Fruit fly (Drosophila melanogaster): ENCODE measurements around the gene Sptr.

The Sptr gene

DNA sequence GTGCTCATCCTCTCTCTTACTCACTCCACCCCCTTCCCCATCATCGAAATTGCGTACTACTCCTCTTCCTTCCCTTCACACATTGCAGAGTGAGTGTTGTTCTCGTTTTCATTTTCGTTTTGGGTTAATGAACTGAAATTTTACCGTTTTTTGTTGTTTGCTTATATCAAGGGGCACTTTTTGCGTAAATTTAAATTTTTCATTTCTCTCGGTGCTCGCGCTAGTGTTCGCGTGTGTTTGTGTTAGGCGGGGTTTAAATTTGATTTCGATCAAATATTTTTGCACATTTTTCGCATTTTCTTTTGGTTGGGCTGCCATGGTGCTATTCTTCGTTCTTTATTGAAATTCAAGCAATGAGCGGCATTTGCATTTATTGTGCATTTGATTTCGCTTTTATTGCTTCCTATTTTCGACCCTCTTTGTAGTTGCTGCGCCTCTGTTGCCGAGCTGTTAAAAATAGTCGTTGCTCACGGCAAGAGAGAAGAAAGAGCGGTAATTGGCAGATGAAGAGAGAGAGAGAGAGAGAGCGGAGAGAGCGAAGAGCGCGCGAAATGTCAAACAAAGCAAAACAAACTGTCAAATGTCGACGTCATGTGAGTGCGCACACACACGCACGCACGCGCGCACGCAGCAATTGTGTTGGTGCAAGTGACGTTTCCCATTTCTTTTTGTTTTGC lies 43.3 kb downstream of the Sptr start (continued):
- peak; percentile 25 for TF ChIP-seq Hr39 (GFP tag; optimal IDR thresholded peaks at IDR 0.05)
- peak; percentile 8; the same call in 1 of the 2 replicates for TF ChIP-seq CG11294 (GFP tag; IDR thresholded peaks at IDR 0.05)
- TF ChIP-seq fd85E (GFP tag; optimal IDR thresholded peaks at IDR 0.05), result peak; percentile 50
- TF ChIP-seq CG3032 (tag; optimal IDR thresholded peaks at IDR 0.05), result peak; percentile 37
- TF ChIP-seq CG8632 (GFP tag; optimal IDR thresholded peaks at IDR 0.05), result peak; percentile 31
- TF ChIP-seq pdm3 (GFP tag; optimal IDR thresholded peaks at IDR 0.05), result no peak
- peak; percentile 17 for TF ChIP-seq Sox15 (GFP tag; optimal IDR thresholded peaks at IDR 0.05)
- peak; percentile 60 for TF ChIP-seq Ets96B (tag; optimal IDR thresholded peaks at IDR 0.05)
- TF ChIP-seq CG9139 (GFP tag; optimal IDR thresholded peaks at IDR 0.05), result peak; percentile 76
- TF ChIP-seq topi (GFP tag; optimal IDR thresholded peaks at IDR 0.05), result peak; percentile 37
- no peak for TF ChIP-seq Smox (GFP tag; optimal IDR thresholded peaks at IDR 0.05)
- peak; percentile 21 for TF ChIP-seq CG34406 (GFP tag; optimal IDR thresholded peaks at IDR 0.05)
- no peak for TF ChIP-seq CG11902 (GFP tag; optimal IDR thresholded peaks at IDR 0.05)
- TF ChIP-seq Sox102F (GFP tag; optimal IDR thresholded peaks at IDR 0.05), result no peak
- TF ChIP-seq Lpt (GFP tag; optimal IDR thresholded peaks at IDR 0.05), result peak; percentile 50
- peak; percentile 70 for TF ChIP-seq CG6808 (GFP tag; optimal IDR thresholded peaks at IDR 0.05)
- peak; percentile 59 for TF ChIP-seq fkh (GFP tag; optimal IDR thresholded peaks at IDR 0.05)

- TF ChIP-seq Blimp-1 (GFP tag; optimal IDR thresholded peaks at IDR 0.05) (peak; percentile 21), ss (GFP tag; optimal IDR thresholded peaks at IDR 0.05) (peak; percentile 4 to 43), CG1621 (tag; optimal IDR thresholded peaks at IDR 0.05) (no peak)
Measured at dm6 chrX:8419534-8419933, 44.7 kb downstream of the Sptr start.

DNA sequence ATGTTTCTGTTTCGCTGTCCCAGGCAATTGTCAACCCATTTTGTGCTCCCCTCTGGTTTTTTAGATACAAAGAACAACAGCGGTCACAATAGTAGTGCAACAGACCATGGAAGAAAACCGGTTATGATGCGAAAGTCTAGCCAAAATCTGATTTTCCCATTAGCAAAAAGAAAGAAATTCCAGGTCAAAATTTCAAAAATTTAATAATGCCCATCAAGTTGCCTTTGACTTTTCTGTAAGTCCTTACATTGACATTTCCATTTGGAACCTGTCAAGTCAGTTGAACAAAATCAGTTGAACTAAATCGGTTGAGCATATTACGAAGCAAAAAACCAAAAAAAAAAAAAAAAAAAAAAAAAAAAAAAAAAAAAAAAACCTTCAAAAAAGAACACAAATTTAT lies 47.3 kb downstream of the Sptr start:
- TF ChIP-seq CG3919 (GFP tag; optimal IDR thresholded peaks at IDR 0.05), result peak; percentile 22
- peak; percentile 4 for TF ChIP-seq CG8632 (GFP tag; optimal IDR thresholded peaks at IDR 0.05)
- TF ChIP-seq Eip78C (GFP tag), result peak; percentile 72
- peak; percentile 3 for TF ChIP-seq OdsH (GFP tag; optimal IDR thresholded peaks at IDR 0.05)
- peak; percentile 10 for TF ChIP-seq topi (GFP tag; optimal IDR thresholded peaks at IDR 0.05)
- TF ChIP-seq ss (GFP tag; optimal IDR thresholded peaks at IDR 0.05), result no peak
- peak; percentile 3 for TF ChIP-seq acj6 (GFP tag; optimal IDR thresholded peaks at IDR 0.05)
- TF ChIP-seq CG32006 (GFP tag; optimal IDR thresholded peaks at IDR 0.05), result peak; percentile 17
- TF ChIP-seq svp (GFP tag), result peak; percentile 15
- no peak for TF ChIP-seq Sox14 (GFP tag; optimal IDR thresholded peaks at IDR 0.05)
- TF ChIP-seq CG15336 (GFP tag; IDR thresholded peaks at IDR 0.05), result peak; percentile 37; the same call in 1 of the 2 replicates

- peak; percentile 4 for TF ChIP-seq Met (GFP tag; optimal IDR thresholded peaks at IDR 0.05)
- no peak for TF ChIP-seq salr (GFP tag; optimal IDR thresholded peaks at IDR 0.05)
- peak; percentile 74 for TF ChIP-seq Eip78C (GFP tag)
Measured at dm6 chrX:8416209-8416608, 48.0 kb downstream of the Sptr start.

- TF ChIP-seq fd85E (GFP tag; optimal IDR thresholded peaks at IDR 0.05) (no peak), CG8632 (GFP tag; optimal IDR thresholded peaks at IDR 0.05) (no peak), CG32006 (GFP tag; optimal IDR thresholded peaks at IDR 0.05) (peak; percentile 14), Blimp-1 (GFP tag; optimal IDR thresholded peaks at IDR 0.05) (no peak), Gug (GFP tag; IDR thresholded peaks at IDR 0.05) (no peak), spab (GFP tag; optimal IDR thresholded peaks at IDR 0.05) (no peak), CG4318 (GFP tag; optimal IDR thresholded peaks at IDR 0.05) (no peak), CG11762 (GFP tag; optimal IDR thresholded peaks at IDR 0.05; ENCODE audit: insufficient read depth) (no peak), CG7368 (GFP tag; optimal IDR thresholded peaks at IDR 0.05) (no peak), CG3032 (tag; optimal IDR thresholded peaks at IDR 0.05) (no peak), svp (GFP tag) (peak; percentile 52), Sox14 (GFP tag; optimal IDR thresholded peaks at IDR 0.05) (no peak), esn (GFP tag; optimal IDR thresholded peaks at IDR 0.05) (no peak), CG16779 (tag; optimal IDR thresholded peaks at IDR 0.05) (no peak), topi (GFP tag; optimal IDR thresholded peaks at IDR 0.05) (no peak)
Measured at dm6 chrX:8415605-8416004, 48.6 kb downstream of the Sptr start.

All from whole organism, prepupa.